Worm (Caenorhabditis elegans) whole organism, young adult: Measurements from ENCODE around the gene sru-11.

Experiments
- B0019.2 ChIP-seq: fragments of 200-800 bp; sonication (Bioruptor generic); conservative IDR thresholded peaks from 2 replicates; pipeline ENCODE4 v1.3.6; 2022; ENCODE audit warnings: missing genetic modification reagents, missing genetic modification characterization, missing compliant biosample characterization
- F33H1.4 ChIP-seq: fragments of 200-800 bp; sonication (Bioruptor generic); IDR thresholded peaks from 2 replicates; pipeline ENCODE4 v1.3.6; 2022; ENCODE audit warnings: missing genetic modification reagents, missing genetic modification characterization, missing compliant biosample characterization
- Y95B8A.8 ChIP-seq: fragments of 200-800 bp; sonication (Bioruptor generic); IDR thresholded peaks from 2 replicates; pipeline ENCODE4 v1.3.6; 2022; ENCODE audit warnings: missing genetic modification reagents, missing genetic modification characterization, missing compliant biosample characterization
- ceh-27 ChIP-seq: fragments of 200-800 bp; sonication (Bioruptor generic); optimal IDR thresholded peaks from 2 replicates; lab custom pipeline; 2018; ENCODE audit warnings: mild to moderate bottlenecking, missing genetic modification characterization, moderate library complexity, missing compliant biosample characterization
- ceh-58 ChIP-seq: fragments of 200-800 bp; sonication (Bioruptor generic); IDR thresholded peaks from 2 replicates; pipeline ENCODE4 v1.3.6; 2022; ENCODE audit warnings: missing genetic modification characterization, missing compliant biosample characterization
- madf-10 ChIP-seq: sonication (generic microtip); optimal IDR thresholded peaks from 2 replicates; lab custom pipeline; 2016; ENCODE audit warnings: mild to moderate bottlenecking, missing genetic modification characterization, missing compliant biosample characterization

ce11 chrIV:13619203-13619602 is 34.5 kb downstream of the sru-11 start, which contains the start of gene C08F11.3:
- TF ChIP-seq B0019.2 (no peak), ceh-27 (no peak), madf-10 (tag; lab: Kevin White, UChicago) (no peak), ceh-58 (no peak), Y95B8A.8 (GFP tag; lab: Robert Waterston, UW) (no peak), F33H1.4 (no peak)
